Worm (Caenorhabditis elegans): Measurements from ENCODE around the gene srz-37.

DNA sequence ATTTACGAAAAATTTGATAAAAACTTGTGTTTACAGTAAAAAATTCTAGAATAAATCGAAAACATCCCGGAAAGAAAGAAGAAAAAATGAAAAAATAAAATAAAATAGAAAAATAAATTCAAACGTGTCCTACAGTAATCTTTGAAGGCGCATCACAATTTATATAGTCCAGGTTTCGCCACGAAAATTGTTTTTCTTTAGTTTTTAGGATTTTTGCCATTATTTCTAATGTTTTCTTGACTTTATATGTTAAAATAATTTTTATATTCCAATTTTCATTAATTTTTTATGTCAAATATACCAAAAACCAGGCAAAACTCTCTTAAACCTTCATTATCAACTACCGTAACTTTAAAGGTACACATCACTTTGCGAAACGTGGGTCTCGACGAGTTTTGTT lies 35.9 kb upstream of the srz-37 start:
- no peak for TF ChIP-seq nhr-6 (tag; optimal IDR thresholded peaks at IDR 0.05)
- TF ChIP-seq ceh-62 (tag; optimal IDR thresholded peaks at IDR 0.05) = no peak
- no peak for TF ChIP-seq zag-1 (tag; optimal IDR thresholded peaks at IDR 0.05)
- TF ChIP-seq lin-1 (GFP tag; IDR thresholded peaks at IDR 0.05) = no peak
- no peak for TF ChIP-seq unc-130 (GFP tag; optimal IDR thresholded peaks at IDR 0.05)
- TF ChIP-seq fos-1 (tag; optimal IDR thresholded peaks at IDR 0.05) = no peak
- TF ChIP-seq pha-4 (GFP tag; IDR thresholded peaks at IDR 0.05) = no peak
- no peak for TF ChIP-seq pha-4 (tag; optimal IDR thresholded peaks at IDR 0.05)
- no peak for TF ChIP-seq T20F7.1 (GFP tag; optimal IDR thresholded peaks at IDR 0.05)
